Worm (Caenorhabditis elegans) whole organism, young adult: ENCODE data around the gene ubc-20.
A peak's percentile ranks its signal among the peaks of the same experiment; 100 is the strongest.

Experiments
- B0261.1 ChIP-seq: sonication (generic microtip); optimal IDR thresholded peaks from 2 replicates; lab custom pipeline; 2016; ENCODE audit warnings: mild to moderate bottlenecking, missing genetic modification characterization, moderate library complexity, missing compliant biosample characterization
- B0336.3 ChIP-seq: fragments of 200-800 bp; sonication (Bioruptor generic); IDR thresholded peaks from 2 replicates; pipeline ENCODE4 v1.3.6; 2022; ENCODE audit warnings: missing genetic modification characterization, missing compliant biosample characterization
- D2030.7 ChIP-seq: fragments of 200-800 bp; sonication (Bioruptor generic); IDR thresholded peaks from 2 replicates; pipeline ENCODE4 v1.3.6; 2022; ENCODE audit warnings: missing genetic modification reagents, missing genetic modification characterization, missing compliant biosample characterization
- F10E7.11 ChIP-seq: sonication (generic microtip); optimal IDR thresholded peaks from 2 replicates; lab custom pipeline; 2017; ENCODE audit warnings: mild to moderate bottlenecking, missing genetic modification characterization, moderate library complexity, missing compliant biosample characterization
- F22D6.2 ChIP-seq: sonication (generic microtip); optimal IDR thresholded peaks from 2 replicates; lab custom pipeline; 2016; ENCODE audit warnings: mild to moderate bottlenecking, missing genetic modification characterization, missing compliant biosample characterization
- F23B12.7 ChIP-seq: sonication (generic microtip); optimal IDR thresholded peaks from 2 replicates; lab custom pipeline; 2017; ENCODE audit warnings: missing genetic modification characterization, mild to moderate bottlenecking, missing compliant biosample characterization, antibody characterized with exemption, moderate library complexity; ENCODE audit not compliant: insufficient read depth
- F37B4.10 ChIP-seq: fragments of 200-800 bp; sonication (Bioruptor generic); IDR thresholded peaks from 2 replicates; pipeline ENCODE4 v1.3.6; 2022; ENCODE audit warnings: missing genetic modification characterization, missing compliant biosample characterization
- F39B2.1 ChIP-seq: fragments of 200-800 bp; sonication (Bioruptor generic); IDR thresholded peaks from 2 replicates; pipeline ENCODE4 v1.3.6; 2022; ENCODE audit warnings: missing genetic modification reagents, missing genetic modification characterization, missing compliant biosample characterization
- F57A8.1 ChIP-seq: fragments of 200-800 bp; sonication (Bioruptor generic); optimal IDR thresholded peaks from 2 replicates; lab custom pipeline; 2018; ENCODE audit warnings: mild to moderate bottlenecking, missing genetic modification characterization, moderate library complexity, missing compliant biosample characterization
- T26A5.8 ChIP-seq: sonication (generic microtip); optimal IDR thresholded peaks from 2 replicates; lab custom pipeline; 2016; ENCODE audit warnings: missing genetic modification characterization, missing compliant biosample characterization
- Y56A3A.18 ChIP-seq: fragments of 200-800 bp; sonication (Bioruptor generic); IDR thresholded peaks from 2 replicates; pipeline ENCODE4 v1.3.6; 2022; ENCODE audit warnings: missing genetic modification reagents, missing genetic modification characterization, missing compliant biosample characterization
- Y79H2A.3 ChIP-seq: fragments of 200-800 bp; sonication (Bioruptor generic); conservative IDR thresholded peaks from 2 replicates; pipeline ENCODE4 v1.3.6; 2022; ENCODE audit warnings: missing genetic modification reagents, missing genetic modification characterization, missing compliant biosample characterization
- ZK185.1 ChIP-seq: sonication (generic microtip); optimal IDR thresholded peaks from 2 replicates; lab custom pipeline; 2016; ENCODE audit warnings: mild to moderate bottlenecking, missing genetic modification characterization, missing compliant biosample characterization; ENCODE audit not compliant: poor library complexity, severe bottlenecking
- ama-1 ChIP-seq, 3 experiments: fragments of 150-350 bp in 1 of 3; sonication (generic microtip) in 2 of 3; optimal IDR thresholded peaks; 2 replicates each; lab custom pipeline; 2014 to 2018; ENCODE audit warnings: missing biosample characterization in 2 of 3, missing genetic modification characterization in 2 of 3, missing genetic modification reagents in 2 of 3
- atf-7 ChIP-seq: sonication (generic microtip); optimal IDR thresholded peaks from 2 replicates; lab custom pipeline; 2017; ENCODE audit warnings: mild to moderate bottlenecking, missing genetic modification characterization, missing compliant biosample characterization
- athp-1 ChIP-seq: sonication (generic microtip); optimal IDR thresholded peaks from 2 replicates; lab custom pipeline; 2017; ENCODE audit warnings: mild to moderate bottlenecking, missing genetic modification characterization, missing compliant biosample characterization
- attf-5 ChIP-seq: fragments of 200-800 bp; sonication (Bioruptor generic); optimal IDR thresholded peaks from 2 replicates; lab custom pipeline; 2018; ENCODE audit warnings: mild to moderate bottlenecking, missing genetic modification characterization, missing compliant biosample characterization
- attf-6 ChIP-seq: fragments of 200-800 bp; sonication (Bioruptor generic); IDR thresholded peaks from 2 replicates; pipeline ENCODE4 v1.3.6; 2022; ENCODE audit warnings: missing genetic modification reagents, missing genetic modification characterization, missing compliant biosample characterization
- ccch-3 ChIP-seq: fragments of 200-800 bp; sonication (Bioruptor generic); optimal IDR thresholded peaks from 2 replicates; lab custom pipeline; 2018; ENCODE audit warnings: mild to moderate bottlenecking, missing genetic modification characterization, missing compliant biosample characterization
- cebp-2 ChIP-seq: fragments of 200-800 bp; sonication (Bioruptor generic); IDR thresholded peaks from 2 replicates; pipeline ENCODE4 v1.3.6; 2022; ENCODE audit warnings: missing genetic modification characterization, missing compliant biosample characterization
- ceh-100 ChIP-seq: fragments of 200-800 bp; sonication (Bioruptor generic); IDR thresholded peaks from 2 replicates; pipeline ENCODE4 v1.3.6; 2022; ENCODE audit warnings: missing genetic modification reagents, missing genetic modification characterization, missing compliant biosample characterization
- ceh-40 ChIP-seq: fragments of 200-800 bp; sonication (Bioruptor generic); IDR thresholded peaks from 2 replicates; pipeline ENCODE4 v1.3.6; 2022; ENCODE audit warnings: missing genetic modification characterization, missing compliant biosample characterization
- ceh-79 ChIP-seq: sonication (generic microtip); optimal IDR thresholded peaks from 2 replicates; lab custom pipeline; 2017; ENCODE audit warnings: mild to moderate bottlenecking, missing genetic modification characterization, missing compliant biosample characterization
- chd-7 ChIP-seq: sonication (generic microtip); optimal IDR thresholded peaks from 2 replicates; lab custom pipeline; 2016; ENCODE audit warnings: mild to moderate bottlenecking, missing genetic modification characterization, moderate library complexity, missing compliant biosample characterization
- egl-18 ChIP-seq: fragments of 200-800 bp; sonication (Bioruptor generic); IDR thresholded peaks from 2 replicates; pipeline ENCODE4 v1.3.6; 2022; ENCODE audit warnings: missing genetic modification reagents, missing genetic modification characterization, missing compliant biosample characterization
- egl-44 ChIP-seq: fragments of 200-800 bp; sonication (Bioruptor generic); IDR thresholded peaks from 2 replicates; pipeline ENCODE4 v1.3.6; 2022; ENCODE audit warnings: missing genetic modification reagents, missing genetic modification characterization, missing compliant biosample characterization
- ekl-4 ChIP-seq: fragments of 200-800 bp; sonication (Bioruptor generic); IDR thresholded peaks from 2 replicates; pipeline ENCODE4 v1.3.6; 2022; ENCODE audit warnings: missing genetic modification reagents, missing genetic modification characterization, missing compliant biosample characterization
- hmg-20 ChIP-seq: fragments of 200-800 bp; sonication (Bioruptor generic); IDR thresholded peaks from 2 replicates; pipeline ENCODE4 v1.3.6; 2022; ENCODE audit warnings: missing genetic modification reagents, missing genetic modification characterization, missing compliant biosample characterization
- hsf-1 ChIP-seq: fragments of 200-800 bp; sonication (Bioruptor generic); IDR thresholded peaks from 2 replicates; pipeline ENCODE4 v1.3.6; 2022; ENCODE audit warnings: missing genetic modification reagents, missing genetic modification characterization, missing compliant biosample characterization
- let-607 ChIP-seq, 2 experiments: fragments of 200-800 bp in 1 of 2; sonication (Bioruptor generic) in 1 of 2; sonication (generic microtip) in 1 of 2; optimal IDR thresholded peaks; 2 replicates each; lab custom pipeline; 2016 to 2018; ENCODE audit warnings: mild to moderate bottlenecking in 2 of 2, missing compliant biosample characterization in 2 of 2, missing genetic modification characterization in 2 of 2, moderate library complexity in 2 of 2, missing genotype in 1 of 2
- lin-35 ChIP-seq, 3 experiments: fragments of 150-350 bp in 2 of 3; sonication (generic microtip) in 1 of 3; optimal IDR thresholded peaks; 2 replicates each; lab custom pipeline; 2014 to 2018; ENCODE audit warnings: missing biosample characterization in 3 of 3, missing genetic modification characterization in 3 of 3, missing genetic modification reagents in 3 of 3
- lir-1 ChIP-seq: fragments of 200-800 bp; sonication (Bioruptor generic); conservative IDR thresholded peaks from 2 replicates; pipeline ENCODE4 v1.3.6; 2022; ENCODE audit warnings: missing genetic modification reagents, missing genetic modification characterization, missing compliant biosample characterization
- lsl-1 ChIP-seq: fragments of 200-800 bp; sonication (Bioruptor generic); optimal IDR thresholded peaks from 2 replicates; lab custom pipeline; 2018; ENCODE audit warnings: mild to moderate bottlenecking, missing genetic modification characterization, moderate library complexity, missing compliant biosample characterization
- madf-6 ChIP-seq: fragments of 200-800 bp; sonication (Bioruptor generic); IDR thresholded peaks from 2 replicates; pipeline ENCODE4 v1.3.6; 2022; ENCODE audit warnings: missing genetic modification reagents, missing genetic modification characterization, missing compliant biosample characterization
- mcd-1 ChIP-seq: fragments of 200-800 bp; sonication (Bioruptor generic); IDR thresholded peaks from 2 replicates; pipeline ENCODE4 v1.3.6; 2022; ENCODE audit warnings: missing genetic modification reagents, missing genetic modification characterization, missing compliant biosample characterization
- mel-28 ChIP-seq: sonication (generic microtip); optimal IDR thresholded peaks from 2 replicates; lab custom pipeline; 2016; ENCODE audit warnings: borderline replicate concordance, mild to moderate bottlenecking, missing genetic modification characterization, missing compliant biosample characterization
- nhr-27 ChIP-seq: fragments of 200-800 bp; sonication (Bioruptor generic); optimal IDR thresholded peaks from 2 replicates; lab custom pipeline; 2018; ENCODE audit warnings: mild to moderate bottlenecking, missing genetic modification characterization, moderate library complexity, missing compliant biosample characterization
- nhr-90 ChIP-seq: sonication (generic microtip); optimal IDR thresholded peaks from 2 replicates; lab custom pipeline; 2016; ENCODE audit warnings: missing genotype, mild to moderate bottlenecking, missing genetic modification characterization, missing compliant biosample characterization
- pbrm-1 ChIP-seq: fragments of 200-800 bp; sonication (Bioruptor generic); IDR thresholded peaks from 2 replicates; pipeline ENCODE4 v1.3.6; 2022; ENCODE audit warnings: missing genetic modification reagents, missing genetic modification characterization, missing compliant biosample characterization
- rcor-1 ChIP-seq: fragments of 200-800 bp; sonication (Bioruptor generic); IDR thresholded peaks from 2 replicates; pipeline ENCODE4 v1.3.6; 2022; ENCODE audit warnings: missing genetic modification reagents, missing genetic modification characterization, missing compliant biosample characterization
- snpc-1.1 ChIP-seq: sonication (generic microtip); optimal IDR thresholded peaks from 2 replicates; lab custom pipeline; 2017; ENCODE audit warnings: missing genetic modification characterization, mild to moderate bottlenecking, missing compliant biosample characterization, antibody characterized with exemption, moderate library complexity, missing genotype, missing genetic modification reagents; ENCODE audit not compliant: insufficient read depth
- snpc-3.4 ChIP-seq: sonication (generic microtip); optimal IDR thresholded peaks from 2 replicates; lab custom pipeline; 2017; ENCODE audit warnings: missing genetic modification characterization, mild to moderate bottlenecking, missing compliant biosample characterization, antibody characterized with exemption, moderate library complexity, missing genotype, missing genetic modification reagents
- somi-1 ChIP-seq: fragments of 200-800 bp; sonication (Bioruptor generic); optimal IDR thresholded peaks from 2 replicates; lab custom pipeline; 2018; ENCODE audit warnings: mild to moderate bottlenecking, missing genetic modification characterization, missing compliant biosample characterization
- unc-130 ChIP-seq: sonication (generic microtip); optimal IDR thresholded peaks from 2 replicates; lab custom pipeline; 2016; ENCODE audit warnings: missing genetic modification reagents, missing genetic modification characterization, missing compliant biosample characterization
- xnd-1 ChIP-seq: sonication (generic microtip); optimal IDR thresholded peaks from 2 replicates; lab custom pipeline; 2016; ENCODE audit warnings: missing genotype, missing genetic modification reagents, missing genetic modification characterization, missing compliant biosample characterization
- zim-3 ChIP-seq: sonication (generic microtip); optimal IDR thresholded peaks from 2 replicates; lab custom pipeline; 2017; ENCODE audit warnings: mild to moderate bottlenecking, missing genetic modification characterization, moderate library complexity, missing compliant biosample characterization
- ztf-22 ChIP-seq: fragments of 200-800 bp; sonication (Bioruptor generic); optimal IDR thresholded peaks from 2 replicates; lab custom pipeline; 2018; ENCODE audit warnings: mild to moderate bottlenecking, missing genetic modification characterization, moderate library complexity, missing compliant biosample characterization
- ztf-25 ChIP-seq: fragments of 200-800 bp; sonication (Bioruptor generic); IDR thresholded peaks from 2 replicates; pipeline ENCODE4 v1.3.6; 2022; ENCODE audit warnings: missing genetic modification reagents, missing genetic modification characterization, missing compliant biosample characterization
- ztf-3 ChIP-seq: fragments of 200-800 bp; sonication (Bioruptor generic); optimal IDR thresholded peaks from 2 replicates; lab custom pipeline; 2018; ENCODE audit warnings: mild to moderate bottlenecking, missing genetic modification characterization, missing compliant biosample characterization

Gene ubc-20

ce11 chrIII:235115-235514 lies 46.5 kb downstream of the ubc-20 start:
- TF ChIP-seq Y79H2A.3 (GFP tag; lab: Robert Waterston, UW) = no peak
- no peak for TF ChIP-seq nhr-27 (tag; lab: Kevin White, UChicago)
- TF ChIP-seq atf-7 = no peak
- TF ChIP-seq attf-5 = no peak
- TF ChIP-seq cebp-2 = no peak
- TF ChIP-seq lin-35 (GFP tag; optimal IDR thresholded peaks at IDR 0.05; lab: Kevin White, UChicago) = peak in 1 of 3 experiments; percentile 33
- peak; percentile 86 for TF ChIP-seq D2030.7 (GFP tag; lab: Robert Waterston, UW)
- no peak; the same call in none of the 2 replicates for TF ChIP-seq pbrm-1 (GFP tag; lab: Robert Waterston, UW)
- TF ChIP-seq F23B12.7 (tag; lab: Kevin White, UChicago) = no peak
- TF ChIP-seq lir-1 (GFP tag; lab: Robert Waterston, UW) = no peak
- TF ChIP-seq Y56A3A.18 (GFP tag; lab: Robert Waterston, UW) = no peak
- no peak for TF ChIP-seq ceh-79 (tag; lab: Kevin White, UChicago)
- no peak for TF ChIP-seq ceh-100 (GFP tag; lab: Robert Waterston, UW)
- no peak for TF ChIP-seq T26A5.8 (tag; lab: Kevin White, UChicago)
- TF ChIP-seq B0336.3 (GFP tag; lab: Robert Waterston, UW) = peak; percentile 75
- TF ChIP-seq F37B4.10 (GFP tag; lab: Robert Waterston, UW) = no peak
- TF ChIP-seq chd-7 (tag; lab: Kevin White, UChicago) = no peak
- TF ChIP-seq mel-28 (tag; lab: Kevin White, UChicago) = no peak
- no peak for TF ChIP-seq egl-44 (GFP tag; lab: Robert Waterston, UW)
- no peak for TF ChIP-seq attf-6 (GFP tag; lab: Robert Waterston, UW)
- TF ChIP-seq ceh-40 (GFP tag; lab: Robert Waterston, UW) = no peak
- TF ChIP-seq ccch-3 (GFP tag; lab: Kevin White, UChicago) = no peak
- no peak; the same call in 1 of the 2 replicates for TF ChIP-seq ekl-4
- TF ChIP-seq mcd-1 = peak; percentile 79
- TF ChIP-seq zim-3 (tag; lab: Kevin White, UChicago) = no peak
- peak; percentile 63 for TF ChIP-seq madf-6 (GFP tag; lab: Robert Waterston, UW)
- no peak for TF ChIP-seq ZK185.1 (tag; lab: Kevin White, UChicago)
- no peak for TF ChIP-seq F22D6.2 (tag; lab: Kevin White, UChicago)
- no peak for TF ChIP-seq F39B2.1 (GFP tag; lab: Robert Waterston, UW)
- no peak for TF ChIP-seq unc-130 (GFP tag; lab: Kevin White, UChicago)
- TF ChIP-seq ztf-25 (GFP tag; lab: Robert Waterston, UW) = no peak
- TF ChIP-seq snpc-3.4 (tag; lab: Kevin White, UChicago) = peak; percentile 54
- TF ChIP-seq rcor-1 (GFP tag; lab: Robert Waterston, UW) = no peak; the same call in 1 of the 2 replicates
- no peak for TF ChIP-seq hsf-1 (GFP tag; lab: Robert Waterston, UW)
- no peak for TF ChIP-seq hmg-20 (GFP tag; lab: Robert Waterston, UW)
- TF ChIP-seq egl-18 (GFP tag; lab: Robert Waterston, UW) = no peak
- TF ChIP-seq ama-1 (optimal IDR thresholded peaks at IDR 0.05; lab: Kevin White, UChicago) = no peak
- no peak for TF ChIP-seq ama-1 (GFP tag; optimal IDR thresholded peaks at IDR 0.05; lab: Kevin White, UChicago)
- TF ChIP-seq B0261.1 (tag; lab: Kevin White, UChicago) = no peak
- no peak for TF ChIP-seq ztf-3 (GFP tag; lab: Kevin White, UChicago)
- TF ChIP-seq nhr-90 = no peak
- TF ChIP-seq xnd-1 (tag; lab: Kevin White, UChicago) = no peak
- TF ChIP-seq somi-1 (GFP tag; lab: Kevin White, UChicago) = no peak
- TF ChIP-seq let-607 (tag; optimal IDR thresholded peaks at IDR 0.05; lab: Kevin White, UChicago) = no peak
- peak; percentile 57 for TF ChIP-seq lsl-1 (GFP tag; lab: Kevin White, UChicago)
- no peak for TF ChIP-seq ztf-22 (GFP tag; lab: Kevin White, UChicago)
- no peak for TF ChIP-seq F10E7.11 (tag; lab: Kevin White, UChicago)
- TF ChIP-seq athp-1 = no peak
- TF ChIP-seq F57A8.1 (GFP tag; lab: Kevin White, UChicago) = no peak
- TF ChIP-seq snpc-1.1 (tag; lab: Kevin White, UChicago) = no peak
